Worm (Caenorhabditis elegans): Measurements from ENCODE around the gene M01A8.1.

ce11 chrIII:9254988-9255387, 2.1 kb upstream of the M01A8.1 start:
- TF ChIP-seq flt-1 (GFP tag; IDR thresholded peaks at IDR 0.05) (no peak), med-1 (GFP tag; optimal IDR thresholded peaks at IDR 0.05; ENCODE audit: insufficient read depth) (no peak), cog-1 (tag; optimal IDR thresholded peaks at IDR 0.05) (no peak), ztf-29 (GFP tag; IDR thresholded peaks at IDR 0.05) (no peak), klf-2 (GFP tag; conservative IDR thresholded peaks at IDR 0.05) (no peak), tab-1 (GFP tag; IDR thresholded peaks at IDR 0.05) (no peak), ztf-23 (GFP tag; IDR thresholded peaks at IDR 0.05) (no peak)

All from whole organism, midembryonic.